Worm (Caenorhabditis elegans) whole organism, L2 larva: ENCODE results near the gene T06A1.1.

ENCODE experiments used
- F13H6.1 ChIP-seq: sonication (generic microtip); optimal IDR thresholded peaks from 2 replicates; lab custom pipeline; 2016; ENCODE audit warnings: missing genetic modification characterization, missing compliant biosample characterization
- R02D3.7 ChIP-seq: fragments of 150-350 bp; optimal IDR thresholded peaks from 2 replicates; lab custom pipeline; 2014; ENCODE audit warnings: missing biosample characterization, missing genetic modification characterization
- aly-2 ChIP-seq: fragments of 150-350 bp; optimal IDR thresholded peaks from 2 replicates; lab custom pipeline; 2014; ENCODE audit warnings: missing biosample characterization, missing genetic modification characterization
- ama-1 ChIP-seq: fragments of 150-350 bp; optimal IDR thresholded peaks from 2 replicates; lab custom pipeline; 2018; ENCODE audit warnings: inconsistent platforms
- blmp-1 ChIP-seq: sonication (generic microtip); optimal IDR thresholded peaks from 2 replicates; lab custom pipeline; 2017; ENCODE audit warnings: missing genetic modification characterization, mild to moderate bottlenecking, missing compliant biosample characterization, antibody characterized with exemption, moderate library complexity; ENCODE audit not compliant: insufficient read depth
- egl-27 ChIP-seq: sonication (generic microtip); optimal IDR thresholded peaks from 3 replicates; lab custom pipeline; 2017; ENCODE audit warnings: missing biosample characterization, missing genetic modification reagents, missing genetic modification characterization
- mab-5 ChIP-seq: fragments of 150-350 bp; optimal IDR thresholded peaks from 2 replicates; lab custom pipeline; 2014; ENCODE audit warnings: missing biosample characterization, missing genetic modification characterization
- nhr-237 ChIP-seq: fragments of 150-350 bp; optimal IDR thresholded peaks from 2 replicates; lab custom pipeline; 2014; ENCODE audit warnings: missing biosample characterization, missing genetic modification characterization
- peb-1 ChIP-seq: fragments of 150-350 bp; optimal IDR thresholded peaks from 2 replicates; lab custom pipeline; 2014; ENCODE audit warnings: missing biosample characterization, missing genetic modification characterization
- skn-1 ChIP-seq: sonication (generic microtip); optimal IDR thresholded peaks from 2 replicates; lab custom pipeline; 2017; ENCODE audit warnings: missing biosample characterization, missing genetic modification characterization
- unc-39 ChIP-seq: fragments of 150-350 bp; optimal IDR thresholded peaks from 2 replicates; lab custom pipeline; 2014; ENCODE audit warnings: missing biosample characterization, missing genetic modification characterization
- unc-62 ChIP-seq: fragments of 150-350 bp; optimal IDR thresholded peaks from 2 replicates; lab custom pipeline; 2014; ENCODE audit warnings: missing biosample characterization, missing genetic modification reagents, missing genetic modification characterization
- ztf-1 ChIP-seq: fragments of 200-800 bp; sonication (Bioruptor generic); conservative IDR thresholded peaks from 2 replicates; pipeline ENCODE4 v1.3.6; 2022; ENCODE audit warnings: missing genetic modification characterization, missing compliant biosample characterization

- TF ChIP-seq unc-39 (no peak), aly-2 (tag; lab: Kevin White, UChicago) (no peak), ama-1 (lab: Kevin White, UChicago) (no peak), skn-1 (tag; lab: Kevin White, UChicago) (no peak), unc-62 (GFP tag; lab: Kevin White, UChicago) (no peak), egl-27 (tag; lab: Kevin White, UChicago) (no peak), ztf-1 (GFP tag; lab: Robert Waterston, UW) (no peak), blmp-1 (no peak), F13H6.1 (no peak), R02D3.7 (tag; lab: Kevin White, UChicago) (no peak), mab-5 (tag; lab: Kevin White, UChicago) (no peak), peb-1 (tag; lab: Kevin White, UChicago) (no peak), nhr-237 (tag; lab: Kevin White, UChicago) (no peak)
Measured at ce11 chrV:1925487-1925886, at the start of gene T06A1.1.
